Worm (Caenorhabditis elegans) whole organism, midembryonic: ENCODE measurements around the gene C16C8.16.
"Not testable (repeated sequence)": the region's sequence is repeated elsewhere in the genome, so short reads cannot be mapped to it uniquely, and the experiment has no call there.

ENCODE experiments used
- T22C8.4 ChIP-seq: fragments of 200-800 bp; sonication (Bioruptor generic); IDR thresholded peaks from 2 replicates; pipeline ENCODE4 v1.3.6; 2022; ENCODE audit warnings: missing genetic modification characterization, missing compliant biosample characterization
- flt-1 ChIP-seq: fragments of 200-800 bp; sonication (Bioruptor generic); IDR thresholded peaks from 2 replicates; pipeline ENCODE4 v1.3.6; 2022; ENCODE audit warnings: missing genetic modification characterization, missing compliant biosample characterization

ce11 chrII:3490797-3491196, 45.2 kb downstream of the C16C8.16 start, which contains the start of gene fbxb-112:
- TF ChIP-seq T22C8.4 (GFP tag; lab: Robert Waterston, UW); flt-1: not testable (repeated sequence)
